Fruit fly (Drosophila melanogaster) whole organism, embryonic: ENCODE data around the gene CG33281.
A peak's percentile ranks its signal among the peaks of the same experiment; 100 is the strongest.

ENCODE experiments used
- Atf-2 ChIP-seq: fragments of 200-800 bp; sonication (Bioruptor generic); optimal IDR thresholded peaks from 2 replicates; lab custom pipeline; 2016; ENCODE audit warnings: missing biosample characterization, missing genetic modification characterization
- BEAF-32 ChIP-seq: fragments of 200-800 bp; sonication (Bioruptor generic); optimal IDR thresholded peaks from 3 replicates; lab custom pipeline; 2017; ENCODE audit warnings: missing biosample characterization, missing genetic modification characterization, mild to moderate bottlenecking, moderate library complexity, missing genetic modification reagents
- CG1024 ChIP-seq: fragments of 200-800 bp; sonication (Bioruptor generic); IDR thresholded peaks from 2 replicates; pipeline ENCODE4 v1.3.6; 2022; ENCODE audit warnings: missing biosample characterization, missing genetic modification characterization
- CG10565 ChIP-seq: fragments of 200-800 bp; sonication (Bioruptor generic); optimal IDR thresholded peaks from 3 replicates; lab custom pipeline; 2016; ENCODE audit warnings: missing biosample characterization, mild to moderate bottlenecking, missing genetic modification characterization
- CG11085 ChIP-seq: fragments of 200-800 bp; sonication (Bioruptor generic); IDR thresholded peaks from 2 replicates; pipeline ENCODE4 v1.3.6; 2022; ENCODE audit warnings: missing biosample characterization, missing genetic modification characterization
- CG12659 ChIP-seq: fragments of 200-800 bp; sonication (Bioruptor generic); optimal IDR thresholded peaks from 3 replicates; lab custom pipeline; 2017; ENCODE audit warnings: mild to moderate bottlenecking, missing biosample characterization, missing genetic modification reagents, missing genetic modification characterization
- CG12942 ChIP-seq: fragments of 200-800 bp; sonication (Bioruptor generic); optimal IDR thresholded peaks from 3 replicates; lab custom pipeline; 2016; ENCODE audit warnings: missing biosample characterization, missing genetic modification characterization
- CG14050 ChIP-seq: fragments of 200-800 bp; sonication (Bioruptor generic); IDR thresholded peaks from 3 replicates; pipeline ENCODE4 v1.3.6; 2022; ENCODE audit warnings: missing biosample characterization, missing genetic modification characterization
- CG15601 ChIP-seq: fragments of 200-800 bp; sonication (Bioruptor generic); optimal IDR thresholded peaks from 3 replicates; lab custom pipeline; 2019; ENCODE audit warnings: missing biosample characterization, mild to moderate bottlenecking, missing genetic modification characterization, moderate library complexity
- CG17361 ChIP-seq: fragments of 200-800 bp; sonication (Bioruptor generic); IDR thresholded peaks from 3 replicates; pipeline ENCODE4 v1.3.6; 2022; ENCODE audit warnings: missing biosample characterization, missing genetic modification characterization
- CG18764 ChIP-seq: fragments of 200-800 bp; sonication (Bioruptor generic); optimal IDR thresholded peaks from 3 replicates; lab custom pipeline; 2016; ENCODE audit warnings: missing biosample characterization, missing genetic modification characterization
- CG2116 ChIP-seq: fragments of 200-800 bp; sonication (Bioruptor generic); optimal IDR thresholded peaks from 3 replicates; lab custom pipeline; 2018; ENCODE audit warnings: missing biosample characterization, mild to moderate bottlenecking, missing genetic modification characterization
- CG2129 ChIP-seq: fragments of 200-800 bp; sonication (Bioruptor generic); IDR thresholded peaks from 2 replicates; pipeline ENCODE4 v1.3.6; 2022; ENCODE audit warnings: missing biosample characterization, missing genetic modification characterization; ENCODE audit not compliant: partially characterized antibody
- CG30431 ChIP-seq: fragments of 200-800 bp; sonication (Bioruptor generic); optimal IDR thresholded peaks from 2 replicates; lab custom pipeline; 2017; ENCODE audit warnings: missing biosample characterization, missing genetic modification characterization
- CG34422 ChIP-seq: fragments of 200-800 bp; sonication (Bioruptor generic); IDR thresholded peaks from 3 replicates; pipeline ENCODE4 v1.3.6; 2022; ENCODE audit warnings: missing biosample characterization, missing genetic modification characterization
- CG4328 ChIP-seq: fragments of 200-800 bp; sonication (Bioruptor generic); optimal IDR thresholded peaks from 3 replicates; lab custom pipeline; 2017; ENCODE audit warnings: missing biosample characterization, missing genetic modification reagents, missing genetic modification characterization
- CG6791 ChIP-seq: fragments of 200-800 bp; sonication (Bioruptor generic); IDR thresholded peaks from 3 replicates; pipeline ENCODE4 v1.3.6; 2022; ENCODE audit warnings: missing biosample characterization, missing genetic modification characterization; ENCODE audit not compliant: partially characterized antibody
- CG7271 ChIP-seq: fragments of 200-800 bp; sonication (Bioruptor generic); optimal IDR thresholded peaks from 2 replicates; lab custom pipeline; 2018; ENCODE audit warnings: missing biosample characterization, mild to moderate bottlenecking, missing genetic modification characterization, moderate library complexity
- CHES-1-like ChIP-seq: fragments of 200-800 bp; sonication (Bioruptor generic); optimal IDR thresholded peaks from 2 replicates; lab custom pipeline; 2016; ENCODE audit warnings: missing biosample characterization, missing genetic modification characterization
- D19A ChIP-seq: fragments of 200-800 bp; optimal IDR thresholded peaks from 3 replicates; lab custom pipeline; 2019; ENCODE audit warnings: missing biosample characterization, mild to moderate bottlenecking, missing genetic modification characterization, moderate library complexity
- Deaf1 ChIP-seq: fragments of 200-800 bp; optimal IDR thresholded peaks from 3 replicates; lab custom pipeline; 2019; ENCODE audit warnings: missing biosample characterization, mild to moderate bottlenecking, missing genetic modification characterization, moderate library complexity
- Dfd ChIP-seq, 2 experiments: fragments of >200 bp; optimal IDR thresholded peaks; 2 replicates each; lab custom pipeline; 2017; ENCODE audit warnings: missing biosample characterization in 2 of 2, missing genetic modification characterization in 2 of 2
- Dref ChIP-seq: fragments of 200-800 bp; sonication (Bioruptor generic); IDR thresholded peaks from 2 replicates; pipeline ENCODE4 v1.3.6; 2022; ENCODE audit warnings: missing biosample characterization, missing genetic modification characterization
- Fer2 ChIP-seq: fragments of 200-800 bp; sonication (Bioruptor generic); optimal IDR thresholded peaks from 2 replicates; lab custom pipeline; 2018; ENCODE audit warnings: missing biosample characterization, mild to moderate bottlenecking, missing genetic modification characterization, moderate library complexity
- HLH4C ChIP-seq: fragments of 200-800 bp; sonication (Bioruptor generic); IDR thresholded peaks from 3 replicates; pipeline ENCODE4 v1.3.6; 2022; ENCODE audit warnings: missing biosample characterization, missing genetic modification characterization; ENCODE audit not compliant: partially characterized antibody
- Hr3 ChIP-seq: fragments of 200-800 bp; sonication (Bioruptor generic); optimal IDR thresholded peaks from 3 replicates; lab custom pipeline; 2016; ENCODE audit warnings: missing biosample characterization, missing genetic modification characterization
- Jarid2 ChIP-seq: fragments of 200-800 bp; sonication (Bioruptor generic); optimal IDR thresholded peaks from 3 replicates; lab custom pipeline; 2017; ENCODE audit warnings: mild to moderate bottlenecking, missing biosample characterization, missing genetic modification reagents, missing genetic modification characterization
- Med ChIP-seq: fragments of 200-800 bp; sonication (Bioruptor generic); peaks from one replicate; lab custom pipeline; 2016; ENCODE audit warnings: missing biosample characterization, missing genetic modification characterization, mild to moderate bottlenecking, inconsistent platforms, moderate library complexity
- NC2β ChIP-seq: fragments of 200-800 bp; sonication (Bioruptor generic); optimal IDR thresholded peaks from 2 replicates; lab custom pipeline; 2016; ENCODE audit warnings: missing biosample characterization, missing genetic modification characterization
- Optix ChIP-seq: fragments of 200-800 bp; sonication (Bioruptor generic); IDR thresholded peaks from 3 replicates; pipeline ENCODE4 v1.3.6; 2022; ENCODE audit warnings: missing biosample characterization, missing genetic modification characterization
- cas ChIP-seq: fragments of 200-800 bp; sonication (Bioruptor generic); IDR thresholded peaks from 2 replicates; pipeline ENCODE4 v1.3.6; 2022; ENCODE audit warnings: missing biosample characterization, missing genetic modification characterization
- caup ChIP-seq: fragments of 200-800 bp; sonication (Bioruptor generic); optimal IDR thresholded peaks from 3 replicates; lab custom pipeline; 2017; ENCODE audit warnings: missing biosample characterization, mild to moderate bottlenecking, missing genetic modification characterization, moderate library complexity; ENCODE audit not compliant: severe bottlenecking
- chinmo ChIP-seq: fragments of 200-800 bp; sonication (Bioruptor generic); IDR thresholded peaks from 4 replicates; pipeline ENCODE4 v1.3.6; 2022; ENCODE audit warnings: missing biosample characterization, missing genetic modification characterization; ENCODE audit not compliant: partially characterized antibody
- crc ChIP-seq: fragments of 200-800 bp; sonication (Bioruptor generic); optimal IDR thresholded peaks from 2 replicates; lab custom pipeline; 2016; ENCODE audit warnings: missing biosample characterization, missing genetic modification characterization
- cwo ChIP-seq: fragments of 200-800 bp; sonication (Bioruptor generic); optimal IDR thresholded peaks from 3 replicates; lab custom pipeline; 2017; ENCODE audit warnings: missing biosample characterization, missing genetic modification characterization, mild to moderate bottlenecking, moderate library complexity, missing genetic modification reagents
- dm ChIP-seq: fragments of 200-800 bp; sonication (Bioruptor generic); optimal IDR thresholded peaks from 3 replicates; lab custom pipeline; 2016; ENCODE audit warnings: missing biosample characterization, missing genetic modification characterization
- ewg ChIP-seq: fragments of 200-800 bp; sonication (Bioruptor generic); optimal IDR thresholded peaks from 3 replicates; lab custom pipeline; 2017; ENCODE audit warnings: mild to moderate bottlenecking, missing biosample characterization, missing genetic modification reagents, missing genetic modification characterization
- inv ChIP-seq: fragments of 200-800 bp; sonication (Bioruptor generic); IDR thresholded peaks from 2 replicates; pipeline ENCODE4 v1.3.6; 2022; ENCODE audit warnings: missing biosample characterization, missing genetic modification characterization; ENCODE audit not compliant: partially characterized antibody
- lab ChIP-seq: fragments of 200-800 bp; sonication (Bioruptor generic); optimal IDR thresholded peaks from 3 replicates; lab custom pipeline; 2017; ENCODE audit warnings: missing biosample characterization, missing genetic modification characterization, mild to moderate bottlenecking, moderate library complexity, missing genetic modification reagents
- lola ChIP-seq, 3 experiments: fragments of >200 bp in 2 of 3; fragments of 200-800 bp in 1 of 3; sonication (Bioruptor generic) in 1 of 3; optimal IDR thresholded peaks; 2 replicates each; lab custom pipeline; 2017 to 2019; ENCODE audit warnings: missing biosample characterization in 3 of 3, missing genetic modification characterization in 3 of 3, mild to moderate bottlenecking in 1 of 3, moderate library complexity in 1 of 3
- odd ChIP-seq: fragments of 200-800 bp; sonication (Bioruptor generic); optimal IDR thresholded peaks from 2 replicates; lab custom pipeline; 2017; ENCODE audit warnings: missing biosample characterization, mild to moderate bottlenecking, missing genetic modification characterization
- pan ChIP-seq, 4 experiments: fragments of >200 bp in 3 of 4; fragments of 200-800 bp in 1 of 4; sonication (Bioruptor generic) in 1 of 4; optimal IDR thresholded peaks in 3 of 4; IDR thresholded peaks in 1 of 4; 2 replicates each; pipeline versions ENCODE4 v1.3.6 to Lab custom; 2017 to 2022; ENCODE audit warnings: missing biosample characterization in 2 of 4, missing genetic modification characterization in 2 of 4, mixed read lengths in 1 of 4
- slou ChIP-seq: fragments of 200-800 bp; sonication (Bioruptor generic); optimal IDR thresholded peaks from 3 replicates; lab custom pipeline; 2016; ENCODE audit warnings: missing biosample characterization, missing genetic modification characterization
- stc ChIP-seq: fragments of 200-800 bp; sonication (Bioruptor generic); IDR thresholded peaks from 2 replicates; pipeline ENCODE4 v1.3.6; 2022; ENCODE audit warnings: missing biosample characterization, missing genetic modification characterization
- tin ChIP-seq: fragments of 200-800 bp; sonication (Bioruptor generic); optimal IDR thresholded peaks from 3 replicates; lab custom pipeline; 2016; ENCODE audit warnings: missing biosample characterization, missing genetic modification characterization
- wek ChIP-seq: fragments of 200-800 bp; sonication (Bioruptor generic); optimal IDR thresholded peaks from 3 replicates; lab custom pipeline; 2018; ENCODE audit warnings: missing biosample characterization, mild to moderate bottlenecking, missing genetic modification characterization, moderate library complexity

Gene CG33281

dm6 chr2L:3302958-3303842, 20.8 kb upstream of the CG33281 start, which contains the start of gene CG9663 (continued):
- peak; percentile 65; the same call in 2 of the 4 replicates for TF ChIP-seq chinmo (GFP tag; lab: Robert Waterston, UW)
- no peak for TF ChIP-seq CG11085 (GFP tag; lab: Robert Waterston, UW)
- peak; percentile 67; the same call in 1 of the 3 replicates for TF ChIP-seq CG34422 (GFP tag; lab: Robert Waterston, UW)
- TF ChIP-seq CG17361 (GFP tag; lab: Robert Waterston, UW): no peak
- no peak for TF ChIP-seq wek (GFP tag; lab: Kevin White, UChicago)
- peak; percentile 42 for TF ChIP-seq cwo (GFP tag; lab: Kevin White, UChicago)
- no peak for TF ChIP-seq CG30431 (GFP tag; lab: Kevin White, UChicago)
- no peak for TF ChIP-seq Dfd (GFP tag; optimal IDR thresholded peaks at IDR 0.05; lab: Kevin White, UChicago)
- TF ChIP-seq BEAF-32 (GFP tag; lab: Kevin White, UChicago): peak; percentile 53
- TF ChIP-seq stc (GFP tag; lab: Robert Waterston, UW): no peak
- TF ChIP-seq D19A (tag; lab: Kevin White, UChicago): peak; percentile 10
- TF ChIP-seq CG7271 (tag; lab: Kevin White, UChicago): no peak
- TF ChIP-seq CG2129 (GFP tag; lab: Robert Waterston, UW): no peak
- TF ChIP-seq Jarid2 (GFP tag; lab: Kevin White, UChicago): peak; percentile 82
- TF ChIP-seq pan (optimal IDR thresholded peaks at IDR 0.05; lab: Kevin White, UChicago): no peak
- no peak for TF ChIP-seq pan (GFP tag; optimal IDR thresholded peaks at IDR 0.05 in 1 of 2, IDR thresholded peaks at IDR 0.05 in 1 of 2)
- TF ChIP-seq NC2β (GFP tag; lab: Kevin White, UChicago): peak; percentile 12
- TF ChIP-seq CHES-1-like (GFP tag; lab: Kevin White, UChicago): peak; percentile 35
- no peak for TF ChIP-seq CG4328
- peak; percentile 21 for TF ChIP-seq CG12659 (GFP tag; lab: Kevin White, UChicago)
- TF ChIP-seq CG18764 (GFP tag; lab: Kevin White, UChicago): no peak
- TF ChIP-seq HLH4C: peak; percentile 39; the same call in 1 of the 3 replicates
- TF ChIP-seq odd (GFP tag; lab: Kevin White, UChicago): no peak
- no peak for TF ChIP-seq lola (GFP tag; optimal IDR thresholded peaks at IDR 0.05; lab: Kevin White, UChicago)
- TF ChIP-seq tin (GFP tag; lab: Kevin White, UChicago): no peak
- peak; percentile 9 for TF ChIP-seq CG15601 (tag; lab: Kevin White, UChicago)
- TF ChIP-seq Optix (GFP tag; lab: Robert Waterston, UW): no peak
- TF ChIP-seq Deaf1: peak; percentile 3
- TF ChIP-seq Fer2 (tag; lab: Kevin White, UChicago): no peak
- TF ChIP-seq CG12942 (GFP tag; lab: Kevin White, UChicago): no peak
- no peak for TF ChIP-seq Atf-2 (GFP tag; lab: Kevin White, UChicago)
- TF ChIP-seq lab (GFP tag; lab: Kevin White, UChicago): peak; percentile 62
- peak; percentile 2 for TF ChIP-seq caup
- TF ChIP-seq Dref (GFP tag; lab: Robert Waterston, UW): peak; percentile 82
- no peak for TF ChIP-seq crc (GFP tag; lab: Kevin White, UChicago)
- 0 out of 3 replicates have a peak, but pooled peaks have one; percentile 9 for TF ChIP-seq CG14050 (GFP tag; lab: Robert Waterston, UW)
- TF ChIP-seq dm: no peak
- no peak for TF ChIP-seq CG1024 (GFP tag; lab: Robert Waterston, UW)
- no peak for TF ChIP-seq ewg
- TF ChIP-seq CG6791 (GFP tag; lab: Robert Waterston, UW): peak; percentile 65; the same call in 2 of the 3 replicates
- TF ChIP-seq slou (GFP tag; lab: Kevin White, UChicago): no peak
- peak; percentile 74 for TF ChIP-seq Med (GFP tag; lab: Kevin White, UChicago)
- no peak for TF ChIP-seq CG10565 (GFP tag; lab: Kevin White, UChicago)
- no peak for TF ChIP-seq cas (GFP tag; lab: Robert Waterston, UW)
- TF ChIP-seq Hr3 (GFP tag; lab: Kevin White, UChicago): no peak
- 0 out of 2 replicates have a peak, but pooled peaks have one; percentile 26 for TF ChIP-seq inv (GFP tag; lab: Robert Waterston, UW)
- TF ChIP-seq CG2116 (GFP tag; lab: Kevin White, UChicago): peak; percentile 73
